Worm (Caenorhabditis elegans) whole organism, L4 larva: ENCODE data around the gene D2023.1.

Source experiments
- F10B5.3 ChIP-seq: sonication (generic microtip); optimal IDR thresholded peaks from 2 replicates; lab custom pipeline; 2016; ENCODE audit warnings: mild to moderate bottlenecking, missing genetic modification characterization, missing compliant biosample characterization
- F37D6.2 ChIP-seq: sonication (generic microtip); optimal IDR thresholded peaks from 2 replicates; lab custom pipeline; 2016; ENCODE audit warnings: mild to moderate bottlenecking, missing genetic modification characterization, missing compliant biosample characterization
- R02D3.7 ChIP-seq: fragments of 150-350 bp; sonication (generic microtip); optimal IDR thresholded peaks from 3 replicates; lab custom pipeline; 2014; ENCODE audit warnings: missing biosample characterization, missing genetic modification characterization
- Y105C5A.15 ChIP-seq: fragments of 200-800 bp; sonication (Bioruptor generic); IDR thresholded peaks from 2 replicates; pipeline ENCODE4 v1.3.6; 2022; ENCODE audit warnings: missing genetic modification characterization, missing compliant biosample characterization
- Y48G9A.11 ChIP-seq: fragments of 200-800 bp; sonication (Bioruptor generic); IDR thresholded peaks from 2 replicates; pipeline ENCODE4 v1.3.6; 2022; ENCODE audit warnings: missing genetic modification reagents, missing genetic modification characterization, missing compliant biosample characterization
- Y5F2A.4 ChIP-seq: fragments of 200-800 bp; sonication (Bioruptor generic); optimal IDR thresholded peaks from 2 replicates; lab custom pipeline; 2018; ENCODE audit warnings: mild to moderate bottlenecking, missing genetic modification characterization, missing compliant biosample characterization
- Y75B8A.6 ChIP-seq: fragments of 200-800 bp; sonication (Bioruptor generic); IDR thresholded peaks from 2 replicates; pipeline ENCODE4 v1.3.6; 2022; ENCODE audit warnings: missing genetic modification reagents, missing genetic modification characterization, missing compliant biosample characterization
- ZK546.5 ChIP-seq, 2 experiments: sonication (generic microtip); optimal IDR thresholded peaks; 2 replicates each; lab custom pipeline; 2017; ENCODE audit warnings: missing biosample characterization in 2 of 2, missing genetic modification characterization in 2 of 2
- aly-2 ChIP-seq: sonication (generic microtip); optimal IDR thresholded peaks from 2 replicates; lab custom pipeline; 2018; ENCODE audit warnings: missing biosample characterization, missing genetic modification characterization
- ama-1 ChIP-seq: fragments of 150-350 bp; optimal IDR thresholded peaks from 2 replicates; lab custom pipeline; 2014; ENCODE audit warnings: inconsistent platforms, mixed read lengths
- arid-1 ChIP-seq: fragments of 200-800 bp; sonication (Bioruptor generic); conservative IDR thresholded peaks from 2 replicates; pipeline ENCODE4 v1.3.6; 2022; ENCODE audit warnings: missing genetic modification reagents, missing genetic modification characterization, missing compliant biosample characterization
- attf-4 ChIP-seq: sonication (generic microtip); optimal IDR thresholded peaks from 3 replicates; lab custom pipeline; 2017; ENCODE audit warnings: missing biosample characterization, missing genetic modification characterization
- ceh-28 ChIP-seq: fragments of 150-350 bp; optimal IDR thresholded peaks from 2 replicates; lab custom pipeline; 2014; ENCODE audit warnings: missing biosample characterization, missing genetic modification reagents, missing genetic modification characterization
- ceh-32 ChIP-seq: sonication (generic microtip); optimal IDR thresholded peaks from 2 replicates; lab custom pipeline; 2016; ENCODE audit warnings: mild to moderate bottlenecking, missing genetic modification characterization, missing compliant biosample characterization; ENCODE audit not compliant: poor library complexity
- ceh-62 ChIP-seq: sonication (generic microtip); optimal IDR thresholded peaks from 2 replicates; lab custom pipeline; 2017; ENCODE audit warnings: missing biosample characterization, missing genetic modification characterization
- ceh-82 ChIP-seq: sonication (generic microtip); optimal IDR thresholded peaks from 2 replicates; lab custom pipeline; 2017; ENCODE audit warnings: missing biosample characterization, missing genetic modification characterization
- ces-1 ChIP-seq: fragments of 150-350 bp; sonication (generic microtip); optimal IDR thresholded peaks from 4 replicates; lab custom pipeline; 2014; ENCODE audit warnings: missing biosample characterization, missing genetic modification reagents, missing genetic modification characterization
- dmd-8 ChIP-seq: fragments of 200-800 bp; sonication (Bioruptor generic); IDR thresholded peaks from 2 replicates; pipeline ENCODE4 v1.3.6; 2022; ENCODE audit warnings: missing genetic modification characterization, missing compliant biosample characterization
- egl-27 ChIP-seq: sonication (generic microtip); optimal IDR thresholded peaks from 3 replicates; lab custom pipeline; 2017; ENCODE audit warnings: missing biosample characterization, missing genetic modification reagents, missing genetic modification characterization
- fkh-10 ChIP-seq: fragments of 150-350 bp; optimal IDR thresholded peaks from 2 replicates; lab custom pipeline; 2014; ENCODE audit warnings: missing biosample characterization, missing genetic modification reagents, missing genetic modification characterization
- hlh-11 ChIP-seq: fragments of 200-800 bp; sonication (Bioruptor generic); optimal IDR thresholded peaks from 2 replicates; lab custom pipeline; 2018; ENCODE audit warnings: mild to moderate bottlenecking, missing genetic modification characterization, missing compliant biosample characterization
- hlh-30 ChIP-seq: sonication (generic microtip); optimal IDR thresholded peaks from 2 replicates; lab custom pipeline; 2017; ENCODE audit warnings: antibody characterized with exemption, mild to moderate bottlenecking, missing genetic modification characterization, missing compliant biosample characterization; ENCODE audit not compliant: insufficient read depth
- jun-1 ChIP-seq: fragments of 150-350 bp; optimal IDR thresholded peaks from 2 replicates; lab custom pipeline; 2014; ENCODE audit warnings: missing biosample characterization, missing genetic modification reagents, missing genetic modification characterization
- lin-1 ChIP-seq: fragments of 200-800 bp; sonication (Bioruptor generic); IDR thresholded peaks from 2 replicates; pipeline ENCODE4 v1.3.6; 2022; ENCODE audit warnings: missing genetic modification reagents, missing genetic modification characterization, missing compliant biosample characterization
- lin-15B ChIP-seq: fragments of 150-350 bp; sonication (generic microtip); optimal IDR thresholded peaks from 3 replicates; lab custom pipeline; 2014; ENCODE audit warnings: missing biosample characterization, missing genetic modification characterization
- lir-3 ChIP-seq: sonication (generic microtip); optimal IDR thresholded peaks from 2 replicates; lab custom pipeline; 2016; ENCODE audit warnings: mild to moderate bottlenecking, missing genetic modification characterization, missing compliant biosample characterization
- lsy-2 ChIP-seq, 2 experiments: fragments of 150-350 bp in 1 of 2; sonication (generic microtip) in 1 of 2; optimal IDR thresholded peaks; 2 replicates each; lab custom pipeline; 2014 to 2017; ENCODE audit warnings: missing biosample characterization in 2 of 2, missing genetic modification characterization in 2 of 2
- madf-5 ChIP-seq, 2 experiments: fragments of 200-800 bp; sonication (Bioruptor generic); IDR thresholded peaks; 2 replicates each; pipeline ENCODE4 v1.3.6; 2022; ENCODE audit warnings: missing compliant biosample characterization in 2 of 2, missing genetic modification characterization in 2 of 2
- madf-9 ChIP-seq: fragments of 200-800 bp; sonication (Bioruptor generic); conservative IDR thresholded peaks from 2 replicates; pipeline ENCODE4 v1.3.6; 2022; ENCODE audit warnings: missing genetic modification reagents, missing genetic modification characterization, missing compliant biosample characterization
- mdl-1 ChIP-seq, 2 experiments: fragments of 150-350 bp in 1 of 2; sonication (generic microtip) in 1 of 2; optimal IDR thresholded peaks; 2 replicates each; lab custom pipeline; 2014 to 2017; ENCODE audit warnings: missing biosample characterization in 2 of 2, missing genetic modification characterization in 2 of 2
- mep-1 ChIP-seq: fragments of 150-350 bp; sonication (generic microtip); optimal IDR thresholded peaks from 3 replicates; lab custom pipeline; 2014; ENCODE audit warnings: missing biosample characterization, missing genetic modification characterization
- mxl-2 ChIP-seq: fragments of 200-800 bp; sonication (Bioruptor generic); conservative IDR thresholded peaks from 2 replicates; pipeline ENCODE4 v1.3.6; 2022; ENCODE audit warnings: missing genetic modification reagents, missing genetic modification characterization, missing compliant biosample characterization
- mxl-3 ChIP-seq: fragments of 200-800 bp; sonication (Bioruptor generic); optimal IDR thresholded peaks from 2 replicates; lab custom pipeline; 2018; ENCODE audit warnings: mild to moderate bottlenecking, missing genetic modification characterization, missing compliant biosample characterization
- nhr-10 ChIP-seq: fragments of 150-350 bp; optimal IDR thresholded peaks from 2 replicates; lab custom pipeline; 2014; ENCODE audit warnings: missing biosample characterization, missing genetic modification characterization
- nhr-11 ChIP-seq: fragments of 150-350 bp; optimal IDR thresholded peaks from 2 replicates; lab custom pipeline; 2014; ENCODE audit warnings: missing biosample characterization, missing genetic modification characterization
- nhr-237 ChIP-seq: sonication (generic microtip); optimal IDR thresholded peaks from 2 replicates; lab custom pipeline; 2017; ENCODE audit warnings: missing biosample characterization, missing genetic modification characterization
- nhr-6 ChIP-seq: fragments of 150-350 bp; optimal IDR thresholded peaks from 2 replicates; lab custom pipeline; 2014; ENCODE audit warnings: missing biosample characterization, missing genetic modification characterization
- nhr-76 ChIP-seq: fragments of 150-350 bp; optimal IDR thresholded peaks from 2 replicates; lab custom pipeline; 2014; ENCODE audit warnings: missing biosample characterization, missing genetic modification characterization
- pha-4 ChIP-seq, 2 experiments: fragments of 150-350 bp in 1 of 2; fragments of 200-800 bp in 1 of 2; sonication (Bioruptor generic) in 1 of 2; IDR thresholded peaks in 1 of 2; optimal IDR thresholded peaks in 1 of 2; 2 replicates each; pipeline versions ENCODE4 v1.3.6 to Lab custom; 2014 to 2022; ENCODE audit warnings: missing genetic modification characterization in 2 of 2, missing genetic modification reagents in 2 of 2, missing biosample characterization in 1 of 2, missing compliant biosample characterization in 1 of 2
- pqm-1 ChIP-seq: sonication (generic microtip); optimal IDR thresholded peaks from 2 replicates; lab custom pipeline; 2017; ENCODE audit warnings: missing biosample characterization, missing genetic modification characterization
- rbr-2 ChIP-seq: sonication (generic microtip); optimal IDR thresholded peaks from 2 replicates; lab custom pipeline; 2016; ENCODE audit warnings: missing genotype, missing genetic modification characterization, missing compliant biosample characterization
- saeg-2 ChIP-seq: fragments of 200-800 bp; sonication (Bioruptor generic); IDR thresholded peaks from 2 replicates; pipeline ENCODE4 v1.3.6; 2022; ENCODE audit warnings: missing genetic modification reagents, missing genetic modification characterization, missing compliant biosample characterization
- skn-1 ChIP-seq: fragments of 150-350 bp; optimal IDR thresholded peaks from 2 replicates; lab custom pipeline; 2014; ENCODE audit warnings: missing biosample characterization, missing genetic modification characterization
- snpc-1.2 ChIP-seq: fragments of 200-800 bp; sonication (Bioruptor generic); IDR thresholded peaks from 2 replicates; pipeline ENCODE4 v1.3.6; 2022; ENCODE audit warnings: missing genetic modification reagents, missing genetic modification characterization, missing compliant biosample characterization
- snpc-4 ChIP-seq: fragments of 150-350 bp; optimal IDR thresholded peaks from 2 replicates; lab custom pipeline; 2014; ENCODE audit warnings: missing biosample characterization, missing genetic modification characterization
- unc-130 ChIP-seq: sonication (generic microtip); optimal IDR thresholded peaks from 2 replicates; lab custom pipeline; 2016; ENCODE audit warnings: missing genetic modification reagents, missing genetic modification characterization, missing compliant biosample characterization
- unc-62 ChIP-seq, 3 experiments: fragments of 150-350 bp in 1 of 3; sonication (generic microtip); optimal IDR thresholded peaks in 2 of 3; peaks in 1 of 3; 1 replicate in 1 of 3; 2 replicates in 2 of 3; lab custom pipeline; 2014 to 2017; ENCODE audit warnings: missing biosample characterization in 3 of 3, missing genetic modification characterization in 3 of 3, missing genetic modification reagents in 3 of 3, missing genotype in 1 of 3
- vab-7 ChIP-seq: fragments of 200-800 bp; sonication (Bioruptor generic); IDR thresholded peaks from 2 replicates; pipeline ENCODE4 v1.3.6; 2022; ENCODE audit warnings: missing genetic modification reagents, missing genetic modification characterization, missing compliant biosample characterization
- zag-1 ChIP-seq: fragments of 150-350 bp; optimal IDR thresholded peaks from 2 replicates; lab custom pipeline; 2014; ENCODE audit warnings: missing biosample characterization, missing genetic modification characterization

D2023.1 gene

DNA sequence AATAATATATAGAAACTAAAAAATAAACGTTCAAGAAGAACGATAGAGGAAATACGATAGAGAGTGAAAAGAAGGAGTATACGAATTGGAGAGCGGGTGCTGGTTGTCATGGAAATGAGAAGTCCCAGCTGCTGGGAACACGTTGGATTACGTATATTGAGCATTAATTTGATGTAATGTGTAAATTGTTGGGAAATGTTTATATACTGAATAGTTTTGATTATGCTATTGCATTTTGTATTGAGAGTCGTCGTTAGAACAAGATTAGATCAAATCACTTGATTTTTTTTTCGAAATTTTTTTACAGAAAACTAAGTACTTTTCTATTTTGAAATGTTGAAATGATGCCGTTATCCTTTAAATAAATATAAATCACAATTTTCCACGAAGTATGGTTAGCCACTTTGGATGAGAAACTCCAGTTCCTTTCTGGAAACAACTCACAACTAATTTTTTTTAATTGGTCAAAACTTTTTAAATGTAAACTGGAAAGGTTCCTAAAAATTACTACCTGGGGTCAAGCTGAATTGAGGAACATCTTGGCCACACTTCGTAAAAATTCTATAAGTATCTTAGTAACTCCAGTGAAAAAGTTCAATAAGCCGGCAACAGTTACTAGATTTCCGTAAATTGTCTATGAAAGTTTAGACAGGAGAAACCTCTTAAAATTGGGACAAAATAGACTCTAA lies 54.5 kb downstream of the D2023.1 start, which contains the start of gene nphp-4:
nphp-4 (minus strand) TSS at position 51 of the 689 bp plus-strand sequence.
- no peak for TF ChIP-seq pqm-1 (tag; lab: Kevin White, UChicago)
- TF ChIP-seq unc-62 (GFP tag; optimal IDR thresholded peaks at IDR 0.05 in 1 of 2; lab: Kevin White, UChicago): peak in 1 of 2 experiments; percentile 75
- no peak for TF ChIP-seq unc-62 (tag; optimal IDR thresholded peaks at IDR 0.05; lab: Kevin White, UChicago)
- TF ChIP-seq nhr-10 (tag; lab: Kevin White, UChicago): no peak

DNA sequence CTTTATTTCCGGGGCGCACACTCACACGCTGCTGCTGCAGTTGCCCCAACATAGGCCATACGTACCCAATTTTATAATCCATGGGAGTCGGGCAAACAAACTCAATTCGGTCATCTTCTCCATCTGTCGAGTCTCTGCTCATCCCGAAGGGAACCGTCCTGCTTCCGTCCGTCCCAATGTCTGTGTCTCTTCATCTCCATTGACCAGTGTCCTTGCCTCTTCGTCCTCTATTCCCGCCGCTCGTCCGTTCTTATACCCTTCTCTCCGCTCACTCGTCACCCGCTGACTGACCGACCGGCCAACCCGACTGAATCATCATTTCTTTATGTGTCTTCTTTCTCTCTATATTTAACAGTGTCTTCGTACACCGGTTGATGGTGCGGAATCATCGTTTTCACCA lies 55.5 kb downstream of the D2023.1 start:
- TF ChIP-seq jun-1 (tag; lab: Kevin White, UChicago) (no peak), pha-4 (GFP tag; IDR thresholded peaks at IDR 0.05; lab: Robert Waterston, UW) (no peak), pha-4 (tag; optimal IDR thresholded peaks at IDR 0.05; lab: Kevin White, UChicago) (no peak), Y48G9A.11 (GFP tag; lab: Robert Waterston, UW) (no peak), saeg-2 (GFP tag; lab: Robert Waterston, UW) (no peak), mdl-1 (tag; optimal IDR thresholded peaks at IDR 0.05; lab: Kevin White, UChicago) (peak in 1 of 2 experiments; percentile 43), skn-1 (tag; lab: Kevin White, UChicago) (no peak), Y5F2A.4 (GFP tag; lab: Kevin White, UChicago) (no peak), nhr-76 (tag; lab: Kevin White, UChicago) (no peak), ceh-32 (no peak), ceh-82 (no peak), mxl-3 (GFP tag; lab: Kevin White, UChicago) (peak; percentile 30), R02D3.7 (no peak), zag-1 (tag; lab: Kevin White, UChicago) (no peak), madf-9 (GFP tag; lab: Robert Waterston, UW) (no peak), F10B5.3 (tag; lab: Kevin White, UChicago) (no peak), vab-7 (GFP tag; lab: Robert Waterston, UW) (no peak), lin-15B (no peak), aly-2 (tag; lab: Kevin White, UChicago) (no peak), snpc-1.2 (GFP tag; lab: Robert Waterston, UW) (no peak), arid-1 (GFP tag; lab: Robert Waterston, UW) (no peak), unc-130 (GFP tag; lab: Kevin White, UChicago) (no peak), fkh-10 (no peak), madf-5 (GFP tag; IDR thresholded peaks at IDR 0.05; lab: Robert Waterston, UW) (no peak), hlh-11 (tag; lab: Kevin White, UChicago) (peak; percentile 72), lir-3 (tag; lab: Kevin White, UChicago) (no peak), rbr-2 (peak; percentile 23), mxl-2 (no peak), ces-1 (GFP tag; lab: Kevin White, UChicago) (no peak), nhr-11 (tag; lab: Kevin White, UChicago) (no peak), hlh-30 (tag; lab: Kevin White, UChicago) (peak; percentile 23), snpc-4 (tag; lab: Kevin White, UChicago) (no peak), ZK546.5 (tag; optimal IDR thresholded peaks at IDR 0.05; lab: Kevin White, UChicago) (no peak), lin-1 (GFP tag; lab: Robert Waterston, UW) (no peak), ceh-28 (tag; lab: Kevin White, UChicago) (no peak), mep-1 (peak; percentile 52), Y105C5A.15 (GFP tag; lab: Robert Waterston, UW) (no peak), F37D6.2 (no peak), nhr-237 (tag; lab: Kevin White, UChicago) (no peak), ama-1 (lab: Kevin White, UChicago) (no peak), lsy-2 (tag; optimal IDR thresholded peaks at IDR 0.05; lab: Kevin White, UChicago) (peak in 1 of 2 experiments; percentile 51), egl-27 (tag; lab: Kevin White, UChicago) (no peak), Y75B8A.6 (GFP tag; lab: Robert Waterston, UW) (no peak), nhr-10 (tag; lab: Kevin White, UChicago) (no peak), dmd-8 (no peak), ceh-62 (tag; lab: Kevin White, UChicago) (no peak), nhr-6 (tag; lab: Kevin White, UChicago) (peak; percentile 89), attf-4 (tag; lab: Kevin White, UChicago) (no peak)
